Fruit fly (Drosophila melanogaster): ENCODE measurements around the gene Rbcn-3A.
A peak's percentile ranks its signal among the peaks of the same experiment; 100 is the strongest.

The Rbcn-3A gene

dm6 chrX:6267187-6267711 is 12.0 kb upstream of the Rbcn-3A start, which contains the start of gene schlank (continued):
- TF ChIP-seq chn (GFP tag; optimal IDR thresholded peaks at IDR 0.05) (peak; percentile 62), NfI (GFP tag; optimal IDR thresholded peaks at IDR 0.05) (peak; percentile 50), amos (GFP tag; IDR thresholded peaks at IDR 0.05; ENCODE audit: partially characterized antibody) (peak; percentile 11; the same call in 1 of the 2 replicates), caup (GFP tag; optimal IDR thresholded peaks at IDR 0.05; ENCODE audit: severe bottlenecking) (peak; percentile 20), ap (GFP tag; IDR thresholded peaks at IDR 0.05) (0 out of 2 replicates have a peak, but pooled peaks have one; percentile 42), Aef1 (GFP tag; IDR thresholded peaks at IDR 0.05) (peak; percentile 30; the same call in 1 of the 3 replicates), CG7928 (GFP tag; optimal IDR thresholded peaks at IDR 0.05) (peak; percentile 85), Drgx (GFP tag; IDR thresholded peaks at IDR 0.05) (0 out of 2 replicates have a peak, but pooled peaks have one; percentile 29), CG11456 (GFP tag; IDR thresholded peaks at IDR 0.05) (peak; percentile 60; the same call in 1 of the 3 replicates), CG8924 (tag; optimal IDR thresholded peaks at IDR 0.05) (peak; percentile 25), CG10979 (tag; optimal IDR thresholded peaks at IDR 0.05) (peak; percentile 26), CG5953 (GFP tag; IDR thresholded peaks at IDR 0.05) (0 out of 2 replicates have a peak, but pooled peaks have one; percentile 13), CG8359 (GFP tag; optimal IDR thresholded peaks at IDR 0.05; ENCODE audit: borderline replicate concordance) (no peak), CG6854 (GFP tag; optimal IDR thresholded peaks at IDR 0.05) (no peak), CG9932 (GFP tag; IDR thresholded peaks at IDR 0.05) (peak; percentile 70), Ets65A (GFP tag) (peak; percentile 97), CG9215 (GFP tag; IDR thresholded peaks at IDR 0.05) (peak; percentile 48; the same call in 1 of the 2 replicates), bsh (GFP tag; optimal IDR thresholded peaks at IDR 0.05) (peak in 1 of 2 experiments; percentile 38), scrt (GFP tag; optimal IDR thresholded peaks at IDR 0.05) (no peak), CG6813 (GFP tag; optimal IDR thresholded peaks at IDR 0.05) (no peak), CG16779 (GFP tag; IDR thresholded peaks at IDR 0.05) (no peak), CG7357 (GFP tag; IDR thresholded peaks at IDR 0.05) (peak; percentile 62; the same call in 2 of the 3 replicates), dpn (GFP tag; optimal IDR thresholded peaks at IDR 0.05) (peak; percentile 56 to 57), lilli (GFP tag; optimal IDR thresholded peaks at IDR 0.05) (peak; percentile 72), CG18619 (GFP tag; optimal IDR thresholded peaks at IDR 0.05) (peak; percentile 10), Dip3 (GFP tag; optimal IDR thresholded peaks at IDR 0.05) (peak; percentile 89), trh (GFP tag; optimal IDR thresholded peaks at IDR 0.05) (no peak), CG32772 (GFP tag; IDR thresholded peaks at IDR 0.05) (peak; percentile 50; the same call in 1 of the 2 replicates), Oli (tag; optimal IDR thresholded peaks at IDR 0.05) (peak; percentile 52), CG17186 (GFP tag; optimal IDR thresholded peaks at IDR 0.05) (peak; percentile 27), tll (GFP tag; optimal IDR thresholded peaks at IDR 0.05) (peak; percentile 13 to 60), gsb (GFP tag; IDR thresholded peaks at IDR 0.05) (no peak), CG11398 (GFP tag; optimal IDR thresholded peaks at IDR 0.05) (peak; percentile 30), prd (optimal IDR thresholded peaks at IDR 0.05) (no peak), prd (GFP tag; IDR thresholded peaks at IDR 0.05) (peak; percentile 81), ERR (GFP tag; optimal IDR thresholded peaks at IDR 0.05) (peak; percentile 46), her (GFP tag; optimal IDR thresholded peaks at IDR 0.05) (peak; percentile 67), lmd (GFP tag; IDR thresholded peaks at IDR 0.05) (peak; percentile 67), Blimp-1 (GFP tag; optimal IDR thresholded peaks at IDR 0.05) (no peak), CG11093 (GFP tag; IDR thresholded peaks at IDR 0.05) (peak; percentile 51; the same call in 1 of the 3 replicates), Chrac-16 (GFP tag; optimal IDR thresholded peaks at IDR 0.05) (peak; percentile 41), ems (GFP tag; optimal IDR thresholded peaks at IDR 0.05) (peak; percentile 28), zen (tag; optimal IDR thresholded peaks at IDR 0.05) (peak; percentile 24), Six4 (GFP tag; optimal IDR thresholded peaks at IDR 0.05) (peak; percentile 8), CG6765 (GFP tag; optimal IDR thresholded peaks at IDR 0.05) (peak; percentile 20), Nf-YC (tag; optimal IDR thresholded peaks at IDR 0.05) (peak; percentile 22), Mad (GFP tag; optimal IDR thresholded peaks at IDR 0.05) (no peak), Gug (GFP tag; IDR thresholded peaks at IDR 0.05) (peak; percentile 67), D19A (tag; optimal IDR thresholded peaks at IDR 0.05) (no peak), CG17328 (GFP tag; IDR thresholded peaks at IDR 0.05) (peak; percentile 18; the same call in 1 of the 2 replicates)
